Fruit fly (Drosophila melanogaster) whole organism, wandering third instar larva: ENCODE measurements around the gene Yp1.

Experiments
- Abd-B ChIP-seq: fragments of >200 bp; optimal IDR thresholded peaks from 2 replicates; lab custom pipeline; 2017; ENCODE audit warnings: missing biosample characterization, missing genetic modification characterization
- CG32264 ChIP-seq: fragments of 200-800 bp; sonication (Bioruptor generic); optimal IDR thresholded peaks from 2 replicates; lab custom pipeline; 2016; ENCODE audit warnings: missing biosample characterization, missing genetic modification characterization
- CG9705 ChIP-seq: fragments of 200-800 bp; sonication (Bioruptor generic); optimal IDR thresholded peaks from 2 replicates; lab custom pipeline; 2018; ENCODE audit warnings: missing biosample characterization, mild to moderate bottlenecking, missing genetic modification characterization
- CrebA ChIP-seq: fragments of 200-800 bp; sonication (Bioruptor generic); optimal IDR thresholded peaks from 2 replicates; lab custom pipeline; 2016; ENCODE audit warnings: missing biosample characterization, mild to moderate bottlenecking, missing genetic modification characterization, borderline replicate concordance
- Dfd ChIP-seq: fragments of >200 bp; optimal IDR thresholded peaks from 2 replicates; lab custom pipeline; 2017; ENCODE audit warnings: missing biosample characterization, missing genetic modification characterization
- Dif ChIP-seq: fragments of 200-275, 200-300 bp; sonication (Bioruptor generic); optimal IDR thresholded peaks from 2 replicates; lab custom pipeline; 2018; ENCODE audit warnings: missing biosample characterization, missing genetic modification characterization; ENCODE audit not compliant: partially characterized antibody
- GATAd ChIP-seq: sonication (Bioruptor generic); optimal IDR thresholded peaks from 2 replicates; lab custom pipeline; 2016; ENCODE audit warnings: missing biosample characterization, missing genetic modification characterization
- HLH106 ChIP-seq: fragments of 200-800 bp; optimal IDR thresholded peaks from 3 replicates; lab custom pipeline; 2019; ENCODE audit warnings: missing biosample characterization, mild to moderate bottlenecking, missing genetic modification characterization, moderate library complexity
- Hnf4 ChIP-seq: fragments of 200-800 bp; sonication (Bioruptor generic); optimal IDR thresholded peaks from 2 replicates; lab custom pipeline; 2016; ENCODE audit warnings: missing biosample characterization, mild to moderate bottlenecking, missing genetic modification characterization
- Hr78 ChIP-seq: fragments of >200 bp; optimal IDR thresholded peaks from 2 replicates; lab custom pipeline; 2017; ENCODE audit warnings: missing biosample characterization, missing genetic modification characterization
- Hr83 ChIP-seq: fragments of 200-300 bp; sonication (Bioruptor generic); optimal IDR thresholded peaks from 2 replicates; lab custom pipeline; 2016; ENCODE audit warnings: missing biosample characterization, mild to moderate bottlenecking, missing genetic modification characterization, moderate library complexity; ENCODE audit not compliant: poor library complexity, severe bottlenecking
- Jra ChIP-seq: sonication (Bioruptor generic); optimal IDR thresholded peaks from 2 replicates; lab custom pipeline; 2016; ENCODE audit warnings: missing biosample characterization, missing genetic modification characterization
- Mio ChIP-seq: sonication (Bioruptor generic); optimal IDR thresholded peaks from 2 replicates; lab custom pipeline; 2016; ENCODE audit warnings: missing biosample characterization, missing genetic modification characterization
- Myc ChIP-seq: fragments of >200 bp; optimal IDR thresholded peaks from 2 replicates; lab custom pipeline; 2017
- N ChIP-seq: fragments of >200 bp; optimal IDR thresholded peaks from 2 replicates; lab custom pipeline; 2018; ENCODE audit warnings: missing biosample characterization, missing external identifiers, missing genetic modification characterization
- OdsH ChIP-seq: fragments of 200-800 bp; sonication (Bioruptor generic); optimal IDR thresholded peaks from 2 replicates; lab custom pipeline; 2016; ENCODE audit warnings: missing biosample characterization, mild to moderate bottlenecking, missing genetic modification characterization
- Rel ChIP-seq, 2 experiments: fragments of 200-800 bp; sonication (Bioruptor generic) in 1 of 2; optimal IDR thresholded peaks; 2 replicates in 1 of 2; 3 replicates in 1 of 2; lab custom pipeline; 2016 to 2019; ENCODE audit warnings: mild to moderate bottlenecking in 2 of 2, missing biosample characterization in 2 of 2, missing genetic modification characterization in 2 of 2, moderate library complexity in 1 of 2
- Sp1 ChIP-seq: fragments of 200-800 bp; sonication (Bioruptor generic); optimal IDR thresholded peaks from 3 replicates; lab custom pipeline; 2019; ENCODE audit warnings: missing biosample characterization, mild to moderate bottlenecking, missing genetic modification characterization, moderate library complexity
- Vsx2 ChIP-seq: fragments of 200-300, 225-300 bp; sonication (Bioruptor generic); optimal IDR thresholded peaks from 2 replicates; lab custom pipeline; 2018; ENCODE audit warnings: missing biosample characterization, missing genetic modification characterization; ENCODE audit not compliant: partially characterized antibody
- br ChIP-seq: fragments of 200-800 bp; sonication (Bioruptor generic); optimal IDR thresholded peaks from 2 replicates; lab custom pipeline; 2016; ENCODE audit warnings: missing biosample characterization, missing genetic modification characterization
- brk ChIP-seq: fragments of 200-800 bp; sonication (Bioruptor generic); optimal IDR thresholded peaks from 2 replicates; lab custom pipeline; 2016; ENCODE audit warnings: missing biosample characterization, mild to moderate bottlenecking, missing genetic modification characterization
- dl ChIP-seq, 2 experiments: fragments of 175-275, 200-275 bp in 1 of 2; fragments of 200-275 bp in 1 of 2; sonication (Bioruptor generic); optimal IDR thresholded peaks; lab custom pipeline; 2018; ENCODE audit warnings: mild to moderate bottlenecking in 2 of 2, missing biosample characterization in 2 of 2, missing genetic modification characterization in 2 of 2, moderate library complexity in 2 of 2; ENCODE audit not compliant: partially characterized antibody in 2 of 2, insufficient read depth in 1 of 2
- dmrt93B ChIP-seq: fragments of 200-800 bp; sonication (Bioruptor generic); optimal IDR thresholded peaks from 2 replicates; lab custom pipeline; 2018; ENCODE audit warnings: missing biosample characterization, mild to moderate bottlenecking, missing genetic modification characterization
- dsf ChIP-seq: sonication (Bioruptor generic); optimal IDR thresholded peaks from 2 replicates; lab custom pipeline; 2016; ENCODE audit warnings: missing biosample characterization, missing genetic modification characterization, borderline replicate concordance
- ey ChIP-seq: fragments of 200-800 bp; sonication (Bioruptor generic); optimal IDR thresholded peaks from 2 replicates; lab custom pipeline; 2016; ENCODE audit warnings: missing biosample characterization, missing genetic modification characterization
- foxo ChIP-seq, 2 experiments: fragments of 200-800 bp; sonication (Bioruptor generic); optimal IDR thresholded peaks; 2 replicates in 1 of 2; 3 replicates in 1 of 2; lab custom pipeline; 2016 to 2017; ENCODE audit warnings: missing biosample characterization in 2 of 2, missing genetic modification characterization in 2 of 2
- fru ChIP-seq: fragments of 200-800 bp; sonication (Bioruptor generic); optimal IDR thresholded peaks from 3 replicates; lab custom pipeline; 2016; ENCODE audit warnings: missing biosample characterization, mild to moderate bottlenecking, missing genetic modification characterization
- h ChIP-seq: fragments of 200-800 bp; sonication (Bioruptor generic); optimal IDR thresholded peaks from 3 replicates; lab custom pipeline; 2016; ENCODE audit warnings: missing biosample characterization, mild to moderate bottlenecking, missing genetic modification characterization
- jim ChIP-seq: fragments of 175-275, 200-325 bp; sonication (Bioruptor generic); optimal IDR thresholded peaks from 2 replicates; lab custom pipeline; 2016; ENCODE audit warnings: missing biosample characterization, mild to moderate bottlenecking, missing genetic modification characterization
- lola ChIP-seq: fragments of >200 bp; optimal IDR thresholded peaks from 2 replicates; lab custom pipeline; 2017; ENCODE audit warnings: missing biosample characterization, missing genetic modification characterization
- pan ChIP-seq: fragments of >200 bp; optimal IDR thresholded peaks from 2 replicates; lab custom pipeline; 2017
- psq ChIP-seq: fragments of 200-800 bp; sonication (Bioruptor generic); optimal IDR thresholded peaks from 3 replicates; lab custom pipeline; 2017; ENCODE audit warnings: missing biosample characterization, mild to moderate bottlenecking, missing genetic modification characterization, moderate library complexity
- rgr ChIP-seq: fragments of 200-800 bp; sonication (Bioruptor generic); optimal IDR thresholded peaks from 3 replicates; lab custom pipeline; 2016; ENCODE audit warnings: missing biosample characterization, mild to moderate bottlenecking, missing genetic modification characterization
- sage ChIP-seq: fragments of 200-800 bp; sonication (Bioruptor generic); optimal IDR thresholded peaks from 2 replicates; lab custom pipeline; 2016; ENCODE audit warnings: missing biosample characterization, mild to moderate bottlenecking, missing genetic modification characterization
- sv ChIP-seq: fragments of 200-800 bp; sonication (Bioruptor generic); optimal IDR thresholded peaks from 3 replicates; lab custom pipeline; 2016; ENCODE audit warnings: missing biosample characterization, missing genetic modification characterization
- tai ChIP-seq: sonication (Bioruptor generic); optimal IDR thresholded peaks from 2 replicates; lab custom pipeline; 2016; ENCODE audit warnings: missing biosample characterization, missing genetic modification characterization
- usp ChIP-seq: fragments of >200 bp; optimal IDR thresholded peaks from 2 replicates; lab custom pipeline; 2017; ENCODE audit warnings: missing biosample characterization, missing genetic modification characterization
- woc ChIP-seq: sonication (Bioruptor generic); optimal IDR thresholded peaks from 2 replicates; lab custom pipeline; 2016; ENCODE audit warnings: missing biosample characterization, mild to moderate bottlenecking, missing genetic modification characterization

The Yp1 gene

dm6 chrX:10067528-10067927 lies 13.9 kb downstream of the Yp1 start:
- no peak for TF ChIP-seq Abd-B
- peak; percentile 48 for TF ChIP-seq br (GFP tag; lab: Kevin White, UChicago)
- TF ChIP-seq CG32264 = no peak
- no peak for TF ChIP-seq brk
- TF ChIP-seq jim = no peak
- TF ChIP-seq GATAd = no peak
- no peak for TF ChIP-seq Mio (GFP tag; lab: Kevin White, UChicago)
- no peak for TF ChIP-seq HLH106
- no peak for TF ChIP-seq dl (GFP tag; optimal IDR thresholded peaks at IDR 0.05; lab: Kevin White, UChicago; ENCODE audit: insufficient read depth in 1 of 2, partially characterized antibody in 2 of 2)
- no peak for TF ChIP-seq sv (GFP tag; lab: Kevin White, UChicago)
- TF ChIP-seq Jra (GFP tag; lab: Kevin White, UChicago) = no peak
- no peak for TF ChIP-seq Hr78 (GFP tag; lab: Kevin White, UChicago)
- no peak for TF ChIP-seq usp (GFP tag; lab: Kevin White, UChicago)
- TF ChIP-seq Hnf4 (GFP tag; lab: Kevin White, UChicago) = peak; percentile 36
- TF ChIP-seq pan (lab: Kevin White, UChicago) = no peak
- no peak for TF ChIP-seq sage
- peak; percentile 63 for TF ChIP-seq fru (GFP tag; lab: Kevin White, UChicago)
- TF ChIP-seq ey = peak; percentile 68
- no peak for TF ChIP-seq Rel (GFP tag; optimal IDR thresholded peaks at IDR 0.05; lab: Kevin White, UChicago)
- TF ChIP-seq Rel (tag; optimal IDR thresholded peaks at IDR 0.05; lab: Kevin White, UChicago) = no peak
- peak; percentile 61 for TF ChIP-seq rgr (GFP tag; lab: Kevin White, UChicago)
- no peak for TF ChIP-seq Hr83 (GFP tag; lab: Kevin White, UChicago)
- no peak for TF ChIP-seq dsf (GFP tag; lab: Kevin White, UChicago)
- TF ChIP-seq Myc (lab: Kevin White, UChicago) = no peak
- TF ChIP-seq h = peak; percentile 52
- TF ChIP-seq lola = no peak
- no peak for TF ChIP-seq N (GFP tag; lab: Kevin White, UChicago)
- no peak for TF ChIP-seq tai
- peak in 1 of 2 experiments; percentile 62 for TF ChIP-seq foxo (GFP tag; optimal IDR thresholded peaks at IDR 0.05; lab: Kevin White, UChicago)
- peak; percentile 39 for TF ChIP-seq psq (GFP tag; lab: Kevin White, UChicago)
- peak; percentile 49 for TF ChIP-seq OdsH (GFP tag; lab: Kevin White, UChicago)
- TF ChIP-seq Sp1 (GFP tag; lab: Kevin White, UChicago) = no peak
- TF ChIP-seq woc (GFP tag; lab: Kevin White, UChicago) = peak; percentile 42
- TF ChIP-seq Dfd (GFP tag; lab: Kevin White, UChicago) = no peak
- TF ChIP-seq Dif (GFP tag; lab: Kevin White, UChicago) = no peak
- TF ChIP-seq Vsx2 = no peak
- TF ChIP-seq CG9705 = no peak
- TF ChIP-seq CrebA (GFP tag; lab: Kevin White, UChicago) = no peak
- peak; percentile 20 for TF ChIP-seq dmrt93B (GFP tag; lab: Kevin White, UChicago)

dm6 chrX:10070325-10070931 lies 16.8 kb downstream of the Yp1 start, which contains the start of gene CG15312:
Gene CG15312, minus strand, starts transcription at chrX:10070868.
- TF ChIP-seq CG32264 (no peak), OdsH (GFP tag; lab: Kevin White, UChicago) (no peak), Dif (GFP tag; lab: Kevin White, UChicago) (no peak), rgr (GFP tag; lab: Kevin White, UChicago) (no peak), sage (no peak), N (GFP tag; lab: Kevin White, UChicago) (no peak), brk (no peak), foxo (GFP tag; optimal IDR thresholded peaks at IDR 0.05; lab: Kevin White, UChicago) (no peak)

- TF ChIP-seq GATAd = no peak
- TF ChIP-seq h = no peak
- TF ChIP-seq woc (GFP tag; lab: Kevin White, UChicago) = no peak
- TF ChIP-seq N (GFP tag; lab: Kevin White, UChicago) = no peak
- TF ChIP-seq tai = no peak
- TF ChIP-seq brk = no peak
- no peak for TF ChIP-seq Hr78 (GFP tag; lab: Kevin White, UChicago)
- no peak for TF ChIP-seq dsf (GFP tag; lab: Kevin White, UChicago)
- no peak for TF ChIP-seq Dif (GFP tag; lab: Kevin White, UChicago)
- TF ChIP-seq Hr83 (GFP tag; lab: Kevin White, UChicago) = no peak
- TF ChIP-seq Myc (lab: Kevin White, UChicago) = no peak
- TF ChIP-seq sv (GFP tag; lab: Kevin White, UChicago) = no peak
- TF ChIP-seq Jra (GFP tag; lab: Kevin White, UChicago) = no peak
- no peak for TF ChIP-seq Sp1 (GFP tag; lab: Kevin White, UChicago)
- TF ChIP-seq Hnf4 (GFP tag; lab: Kevin White, UChicago) = no peak
- no peak for TF ChIP-seq CG9705
- no peak for TF ChIP-seq CG32264
Measured at dm6 chrX:10071516-10071915, 17.9 kb downstream of the Yp1 start.
